Worm (Caenorhabditis elegans): ENCODE measurements around the gene F53B1.3.

- TF ChIP-seq C34B4.2 (tag; optimal IDR thresholded peaks at IDR 0.05): no peak
- TF ChIP-seq nhr-84 (tag; optimal IDR thresholded peaks at IDR 0.05): no peak
- no peak for TF ChIP-seq snpc-4 (tag; optimal IDR thresholded peaks at IDR 0.05)
- TF ChIP-seq sox-4 (tag; optimal IDR thresholded peaks at IDR 0.05): no peak
- TF ChIP-seq hlh-4 (tag; optimal IDR thresholded peaks at IDR 0.05): no peak
- TF ChIP-seq elt-3 (tag; optimal IDR thresholded peaks at IDR 0.05): no peak
Measured at ce11 chrX:2144875-2145274, 39.5 kb downstream of the F53B1.3 start.

Data from whole organism, L1 larva.